Worm (Caenorhabditis elegans) whole organism, L4 larva: ENCODE results near the gene F38B6.3.

Experiments
- F10B5.3 ChIP-seq: sonication (generic microtip); optimal IDR thresholded peaks from 2 replicates; lab custom pipeline; 2016; ENCODE audit warnings: mild to moderate bottlenecking, missing genetic modification characterization, missing compliant biosample characterization
- R02D3.7 ChIP-seq: fragments of 150-350 bp; sonication (generic microtip); optimal IDR thresholded peaks from 3 replicates; lab custom pipeline; 2014; ENCODE audit warnings: missing biosample characterization, missing genetic modification characterization
- Y48G9A.11 ChIP-seq: fragments of 200-800 bp; sonication (Bioruptor generic); IDR thresholded peaks from 2 replicates; pipeline ENCODE4 v1.3.6; 2022; ENCODE audit warnings: missing genetic modification reagents, missing genetic modification characterization, missing compliant biosample characterization
- ZK546.5 ChIP-seq, 2 experiments: sonication (generic microtip); optimal IDR thresholded peaks; 2 replicates each; lab custom pipeline; 2017; ENCODE audit warnings: missing biosample characterization in 2 of 2, missing genetic modification characterization in 2 of 2
- aly-2 ChIP-seq: sonication (generic microtip); optimal IDR thresholded peaks from 2 replicates; lab custom pipeline; 2018; ENCODE audit warnings: missing biosample characterization, missing genetic modification characterization
- ceh-82 ChIP-seq: sonication (generic microtip); optimal IDR thresholded peaks from 2 replicates; lab custom pipeline; 2017; ENCODE audit warnings: missing biosample characterization, missing genetic modification characterization
- ces-1 ChIP-seq: fragments of 150-350 bp; sonication (generic microtip); optimal IDR thresholded peaks from 4 replicates; lab custom pipeline; 2014; ENCODE audit warnings: missing biosample characterization, missing genetic modification reagents, missing genetic modification characterization
- cey-2 ChIP-seq: sonication (generic microtip); optimal IDR thresholded peaks from 3 replicates; lab custom pipeline; 2017; ENCODE audit warnings: missing genetic modification characterization, mild to moderate bottlenecking, missing compliant biosample characterization, antibody characterized with exemption, borderline replicate concordance; ENCODE audit not compliant: insufficient read depth
- daf-16 ChIP-seq, 3 experiments: sonication (generic microtip); optimal IDR thresholded peaks; 2 replicates each; lab custom pipeline; 2016 to 2017; ENCODE audit warnings: missing genetic modification characterization in 3 of 3, missing genetic modification reagents in 3 of 3, mild to moderate bottlenecking in 2 of 3, missing compliant biosample characterization in 2 of 3, missing biosample characterization in 1 of 3, moderate library complexity in 1 of 3
- daf-8 ChIP-seq: fragments of 200-800 bp; sonication (Bioruptor generic); IDR thresholded peaks from 2 replicates; pipeline ENCODE4 v1.3.6; 2022; ENCODE audit warnings: missing genetic modification characterization, missing compliant biosample characterization
- dmd-6 ChIP-seq: fragments of 200-800 bp; sonication (Bioruptor generic); IDR thresholded peaks from 2 replicates; pipeline ENCODE4 v1.3.6; 2022; ENCODE audit warnings: missing genetic modification reagents, missing genetic modification characterization, missing compliant biosample characterization
- dmd-9 ChIP-seq: fragments of 200-800 bp; sonication (Bioruptor generic); IDR thresholded peaks from 2 replicates; pipeline ENCODE4 v1.3.6; 2022; ENCODE audit warnings: missing genetic modification reagents, missing genetic modification characterization, missing compliant biosample characterization
- dve-1 ChIP-seq: sonication (generic microtip); optimal IDR thresholded peaks from 2 replicates; lab custom pipeline; 2017; ENCODE audit warnings: antibody characterized with exemption, mild to moderate bottlenecking, missing genetic modification characterization, missing compliant biosample characterization; ENCODE audit not compliant: insufficient read depth
- egl-43 ChIP-seq: fragments of 200-800 bp; sonication (Bioruptor generic); IDR thresholded peaks from 2 replicates; pipeline ENCODE4 v1.3.6; 2022; ENCODE audit warnings: missing genetic modification reagents, missing genetic modification characterization, missing compliant biosample characterization
- fkh-10 ChIP-seq: fragments of 150-350 bp; optimal IDR thresholded peaks from 2 replicates; lab custom pipeline; 2014; ENCODE audit warnings: missing biosample characterization, missing genetic modification reagents, missing genetic modification characterization
- hif-1 ChIP-seq, 2 experiments: sonication (generic microtip); optimal IDR thresholded peaks; 2 replicates each; lab custom pipeline; 2016 to 2017; ENCODE audit warnings: missing compliant biosample characterization in 2 of 2, missing genetic modification characterization in 2 of 2, missing genetic modification reagents in 2 of 2, missing genotype in 2 of 2, mild to moderate bottlenecking in 1 of 2
- hlh-11 ChIP-seq: fragments of 200-800 bp; sonication (Bioruptor generic); optimal IDR thresholded peaks from 2 replicates; lab custom pipeline; 2018; ENCODE audit warnings: mild to moderate bottlenecking, missing genetic modification characterization, missing compliant biosample characterization
- hlh-30 ChIP-seq: sonication (generic microtip); optimal IDR thresholded peaks from 2 replicates; lab custom pipeline; 2017; ENCODE audit warnings: antibody characterized with exemption, mild to moderate bottlenecking, missing genetic modification characterization, missing compliant biosample characterization; ENCODE audit not compliant: insufficient read depth
- lim-7 ChIP-seq: fragments of 200-800 bp; sonication (Bioruptor generic); IDR thresholded peaks from 2 replicates; pipeline ENCODE4 v1.3.6; 2022; ENCODE audit warnings: missing genetic modification characterization, missing compliant biosample characterization
- lsy-2 ChIP-seq, 2 experiments: fragments of 150-350 bp in 1 of 2; sonication (generic microtip) in 1 of 2; optimal IDR thresholded peaks; 2 replicates each; lab custom pipeline; 2014 to 2017; ENCODE audit warnings: missing biosample characterization in 2 of 2, missing genetic modification characterization in 2 of 2
- madf-9 ChIP-seq: fragments of 200-800 bp; sonication (Bioruptor generic); conservative IDR thresholded peaks from 2 replicates; pipeline ENCODE4 v1.3.6; 2022; ENCODE audit warnings: missing genetic modification reagents, missing genetic modification characterization, missing compliant biosample characterization
- mdl-1 ChIP-seq, 2 experiments: fragments of 150-350 bp in 1 of 2; sonication (generic microtip) in 1 of 2; optimal IDR thresholded peaks; 2 replicates each; lab custom pipeline; 2014 to 2017; ENCODE audit warnings: missing biosample characterization in 2 of 2, missing genetic modification characterization in 2 of 2
- mep-1 ChIP-seq: fragments of 150-350 bp; sonication (generic microtip); optimal IDR thresholded peaks from 3 replicates; lab custom pipeline; 2014; ENCODE audit warnings: missing biosample characterization, missing genetic modification characterization
- nhr-102 ChIP-seq: sonication (generic microtip); optimal IDR thresholded peaks from 2 replicates; lab custom pipeline; 2016; ENCODE audit warnings: mild to moderate bottlenecking, missing genetic modification characterization, moderate library complexity, missing compliant biosample characterization
- nhr-28 ChIP-seq: fragments of 150-350 bp; optimal IDR thresholded peaks from 2 replicates; lab custom pipeline; 2014; ENCODE audit warnings: missing biosample characterization, missing genetic modification characterization
- nhr-41 ChIP-seq: fragments of 200-800 bp; sonication (Bioruptor generic); IDR thresholded peaks from 2 replicates; pipeline ENCODE4 v1.3.6; 2022; ENCODE audit warnings: missing genetic modification reagents, missing genetic modification characterization, missing compliant biosample characterization
- nhr-42 ChIP-seq: fragments of 200-800 bp; sonication (Bioruptor generic); IDR thresholded peaks from 2 replicates; pipeline ENCODE4 v1.3.6; 2022; ENCODE audit warnings: missing genetic modification characterization, missing compliant biosample characterization
- nhr-77 ChIP-seq: fragments of 150-350 bp; optimal IDR thresholded peaks from 2 replicates; lab custom pipeline; 2014; ENCODE audit warnings: missing biosample characterization, missing genetic modification characterization
- pha-4 ChIP-seq, 2 experiments: fragments of 150-350 bp in 1 of 2; fragments of 200-800 bp in 1 of 2; sonication (Bioruptor generic) in 1 of 2; IDR thresholded peaks in 1 of 2; optimal IDR thresholded peaks in 1 of 2; 2 replicates each; pipeline versions ENCODE4 v1.3.6 to Lab custom; 2014 to 2022; ENCODE audit warnings: missing genetic modification characterization in 2 of 2, missing genetic modification reagents in 2 of 2, missing biosample characterization in 1 of 2, missing compliant biosample characterization in 1 of 2
- php-3 ChIP-seq: fragments of 200-800 bp; sonication (Bioruptor generic); IDR thresholded peaks from 2 replicates; pipeline ENCODE4 v1.3.6; 2022; ENCODE audit warnings: missing genetic modification reagents, missing genetic modification characterization, missing compliant biosample characterization
- pqm-1 ChIP-seq: sonication (generic microtip); optimal IDR thresholded peaks from 2 replicates; lab custom pipeline; 2017; ENCODE audit warnings: missing biosample characterization, missing genetic modification characterization
- saeg-2 ChIP-seq: fragments of 200-800 bp; sonication (Bioruptor generic); IDR thresholded peaks from 2 replicates; pipeline ENCODE4 v1.3.6; 2022; ENCODE audit warnings: missing genetic modification reagents, missing genetic modification characterization, missing compliant biosample characterization
- tag-97 ChIP-seq: fragments of 200-800 bp; sonication (Bioruptor generic); IDR thresholded peaks from 2 replicates; pipeline ENCODE4 v1.3.6; 2022; ENCODE audit warnings: missing genetic modification characterization, missing compliant biosample characterization
- unc-39 ChIP-seq: sonication (generic microtip); optimal IDR thresholded peaks from 2 replicates; lab custom pipeline; 2017; ENCODE audit warnings: missing biosample characterization, missing genetic modification characterization
- zfp-3 ChIP-seq: fragments of 200-800 bp; sonication (Bioruptor generic); conservative IDR thresholded peaks from 2 replicates; pipeline ENCODE4 v1.3.6; 2022; ENCODE audit warnings: missing genetic modification reagents, missing genetic modification characterization, missing compliant biosample characterization

F38B6.3 gene

ce11 chrX:6693331-6693730 lies at the start of gene F38B6.3:
F38B6.3 (plus strand) TSS chrX:6693631.
- no peak for TF ChIP-seq Y48G9A.11 (GFP tag; lab: Robert Waterston, UW)
- TF ChIP-seq F10B5.3 (tag; lab: Kevin White, UChicago): no peak
- TF ChIP-seq php-3: no peak
- no peak for TF ChIP-seq fkh-10 (GFP tag; lab: Kevin White, UChicago)
- TF ChIP-seq madf-9 (GFP tag; lab: Robert Waterston, UW): no peak
- TF ChIP-seq dmd-9 (GFP tag; lab: Robert Waterston, UW): no peak
- no peak for TF ChIP-seq nhr-42

ce11 chrX:6644971-6645704 lies 48.3 kb upstream of the F38B6.3 start, which contains the start of gene C56E10.3:
C56E10.3 (plus strand) TSS chrX:6645654.
- no peak for TF ChIP-seq aly-2
- no peak for TF ChIP-seq lim-7 (GFP tag; lab: Robert Waterston, UW)
- no peak for TF ChIP-seq pha-4 (GFP tag; IDR thresholded peaks at IDR 0.05; lab: Robert Waterston, UW)
- TF ChIP-seq pha-4 (tag; optimal IDR thresholded peaks at IDR 0.05; lab: Kevin White, UChicago): no peak
- TF ChIP-seq hlh-11: peak; percentile 64
- TF ChIP-seq cey-2: no peak
- TF ChIP-seq mep-1: peak; percentile 46
- TF ChIP-seq mdl-1 (tag; optimal IDR thresholded peaks at IDR 0.05; lab: Kevin White, UChicago): peak in 1 of 2 experiments; percentile 4
- no peak for TF ChIP-seq ceh-82 (tag; lab: Kevin White, UChicago)
- TF ChIP-seq nhr-28 (tag; lab: Kevin White, UChicago): peak; percentile 20
- peak; percentile 21 for TF ChIP-seq nhr-77
- peak; percentile 78 for TF ChIP-seq dve-1 (tag; lab: Kevin White, UChicago)
- TF ChIP-seq daf-16 (GFP tag; optimal IDR thresholded peaks at IDR 0.05; lab: Kevin White, UChicago): no peak
- peak; percentile 89 for TF ChIP-seq daf-16 (tag; optimal IDR thresholded peaks at IDR 0.05; lab: Kevin White, UChicago)
- peak; percentile 60 for TF ChIP-seq hlh-30 (tag; lab: Kevin White, UChicago)
- peak in 1 of 2 experiments; percentile 21 for TF ChIP-seq lsy-2 (tag; optimal IDR thresholded peaks at IDR 0.05; lab: Kevin White, UChicago)
- no peak for TF ChIP-seq zfp-3 (GFP tag; lab: Robert Waterston, UW)
- peak; percentile 48 for TF ChIP-seq pqm-1 (tag; lab: Kevin White, UChicago)
- TF ChIP-seq egl-43 (GFP tag; lab: Robert Waterston, UW): no peak
- TF ChIP-seq php-3: 0 out of 2 replicates have a peak, but pooled peaks have one; percentile 8
- peak; percentile 13 for TF ChIP-seq nhr-102 (tag; lab: Kevin White, UChicago)
- no peak for TF ChIP-seq hif-1 (tag; optimal IDR thresholded peaks at IDR 0.05; lab: Kevin White, UChicago)
- TF ChIP-seq nhr-41 (GFP tag; lab: Robert Waterston, UW): no peak
- TF ChIP-seq dmd-6: peak; percentile 19; the same call in 1 of the 2 replicates
- TF ChIP-seq R02D3.7 (tag; lab: Kevin White, UChicago): no peak
- TF ChIP-seq unc-39 (tag; lab: Kevin White, UChicago): no peak
- TF ChIP-seq ces-1 (GFP tag; lab: Kevin White, UChicago): no peak
- TF ChIP-seq saeg-2 (GFP tag; lab: Robert Waterston, UW): no peak
- no peak for TF ChIP-seq daf-8 (GFP tag; lab: Robert Waterston, UW)

ce11 chrX:6646387-6647061 lies 46.9 kb upstream of the F38B6.3 start:
- TF ChIP-seq dve-1 (tag; lab: Kevin White, UChicago) (peak; percentile 47), dmd-6 (peak; percentile 45; the same call in 1 of the 2 replicates), daf-16 (GFP tag; optimal IDR thresholded peaks at IDR 0.05; lab: Kevin White, UChicago) (no peak), daf-16 (tag; optimal IDR thresholded peaks at IDR 0.05; lab: Kevin White, UChicago) (peak; percentile 74), hlh-30 (tag; lab: Kevin White, UChicago) (peak; percentile 57), ZK546.5 (tag; optimal IDR thresholded peaks at IDR 0.05; lab: Kevin White, UChicago) (no peak), pqm-1 (tag; lab: Kevin White, UChicago) (peak; percentile 55), nhr-28 (tag; lab: Kevin White, UChicago) (peak; percentile 6), hlh-11 (peak; percentile 50), tag-97 (GFP tag; lab: Robert Waterston, UW) (no peak)
